Worm (Caenorhabditis elegans) whole organism, L3 larva: ENCODE measurements around the gene ZC239.4.
"Not testable (repeated sequence)": the region's sequence is repeated elsewhere in the genome, so short reads cannot be mapped to it uniquely, and the experiment has no call there.

ENCODE experiments used
- R02D3.7 ChIP-seq: fragments of 150-350 bp; optimal IDR thresholded peaks from 2 replicates; lab custom pipeline; 2014; ENCODE audit warnings: missing biosample characterization, missing genetic modification characterization
- ZK546.5 ChIP-seq: sonication (generic microtip); optimal IDR thresholded peaks from 2 replicates; lab custom pipeline; 2017; ENCODE audit warnings: missing biosample characterization, missing genetic modification characterization
- aly-2 ChIP-seq: fragments of 150-350 bp; optimal IDR thresholded peaks from 2 replicates; lab custom pipeline; 2014; ENCODE audit warnings: missing biosample characterization, missing genetic modification characterization
- ama-1 ChIP-seq: fragments of 150-350 bp; optimal IDR thresholded peaks from 2 replicates; lab custom pipeline; 2018
- ceh-16 ChIP-seq: sonication (generic microtip); optimal IDR thresholded peaks from 2 replicates; lab custom pipeline; 2017; ENCODE audit warnings: missing biosample characterization, missing genetic modification characterization
- ceh-28 ChIP-seq: fragments of 150-350 bp; optimal IDR thresholded peaks from 2 replicates; lab custom pipeline; 2014; ENCODE audit warnings: missing biosample characterization, missing genetic modification reagents, missing genetic modification characterization
- ceh-82 ChIP-seq: fragments of 150-350 bp; optimal IDR thresholded peaks from 2 replicates; lab custom pipeline; 2014; ENCODE audit warnings: missing biosample characterization, missing genetic modification characterization
- daf-12 ChIP-seq: fragments of 150-350 bp; optimal IDR thresholded peaks from 2 replicates; lab custom pipeline; 2014; ENCODE audit warnings: missing biosample characterization, missing genetic modification reagents, missing genetic modification characterization
- egl-27 ChIP-seq: sonication (generic microtip); optimal IDR thresholded peaks from 4 replicates; lab custom pipeline; 2017; ENCODE audit warnings: missing biosample characterization, missing genetic modification reagents, missing genetic modification characterization
- egl-5 ChIP-seq: fragments of 150-350 bp; optimal IDR thresholded peaks from 2 replicates; lab custom pipeline; 2017; ENCODE audit warnings: missing biosample characterization, missing genetic modification reagents, missing genetic modification characterization, inconsistent platforms
- elt-1 ChIP-seq: fragments of 150-350 bp; optimal IDR thresholded peaks from 2 replicates; lab custom pipeline; 2014; ENCODE audit warnings: missing biosample characterization, missing genetic modification characterization
- elt-3 ChIP-seq, 3 experiments: fragments of 150-350 bp in 1 of 3; sonication (generic microtip) in 2 of 3; optimal IDR thresholded peaks; 2 replicates in 2 of 3; 4 replicates in 1 of 3; lab custom pipeline; 2014 to 2017; ENCODE audit warnings: missing biosample characterization in 3 of 3, missing genetic modification characterization in 3 of 3
- eor-1 ChIP-seq, 2 experiments: fragments of 150-350 bp; optimal IDR thresholded peaks; 2 replicates each; lab custom pipeline; 2014 to 2018; ENCODE audit warnings: missing biosample characterization in 2 of 2, missing genetic modification characterization in 2 of 2
- fkh-2 ChIP-seq: fragments of 150-350 bp; optimal IDR thresholded peaks from 2 replicates; lab custom pipeline; 2014; ENCODE audit warnings: missing biosample characterization, missing genetic modification reagents, missing genetic modification characterization
- fos-1 ChIP-seq: fragments of 150-350 bp; optimal IDR thresholded peaks from 2 replicates; lab custom pipeline; 2014; ENCODE audit warnings: missing biosample characterization, missing genetic modification characterization
- jun-1 ChIP-seq: fragments of 150-350 bp; optimal IDR thresholded peaks from 2 replicates; lab custom pipeline; 2014; ENCODE audit warnings: missing biosample characterization, missing genetic modification reagents, missing genetic modification characterization
- lin-15B ChIP-seq: fragments of 150-350 bp; optimal IDR thresholded peaks from 2 replicates; lab custom pipeline; 2014; ENCODE audit warnings: missing biosample characterization, missing genetic modification characterization
- lin-39 ChIP-seq: fragments of 150-350 bp; optimal IDR thresholded peaks from 2 replicates; lab custom pipeline; 2018; ENCODE audit warnings: missing biosample characterization, missing genetic modification reagents, missing genetic modification characterization
- lsy-12 ChIP-seq: sonication (generic microtip); optimal IDR thresholded peaks from 2 replicates; lab custom pipeline; 2016; ENCODE audit warnings: mild to moderate bottlenecking, missing genetic modification characterization, missing compliant biosample characterization
- mdl-1 ChIP-seq: fragments of 150-350 bp; optimal IDR thresholded peaks from 2 replicates; lab custom pipeline; 2014; ENCODE audit warnings: missing biosample characterization, missing genetic modification characterization
- mml-1 ChIP-seq: fragments of 150-350 bp; sonication (generic microtip); optimal IDR thresholded peaks from 3 replicates; lab custom pipeline; 2014; ENCODE audit warnings: missing biosample characterization, missing genetic modification characterization
- nfya-1 ChIP-seq: sonication (generic microtip); optimal IDR thresholded peaks from 2 replicates; lab custom pipeline; 2017; ENCODE audit warnings: missing genetic modification characterization, mild to moderate bottlenecking, missing compliant biosample characterization, antibody characterized with exemption, moderate library complexity; ENCODE audit not compliant: insufficient read depth
- nhr-12 ChIP-seq: fragments of 150-350 bp; optimal IDR thresholded peaks from 2 replicates; lab custom pipeline; 2014; ENCODE audit warnings: missing biosample characterization, missing genetic modification characterization
- nhr-23 ChIP-seq: fragments of 150-350 bp; optimal IDR thresholded peaks from 2 replicates; lab custom pipeline; 2014; ENCODE audit warnings: missing biosample characterization, missing genetic modification reagents, missing genetic modification characterization
- nhr-237 ChIP-seq: fragments of 150-350 bp; optimal IDR thresholded peaks from 2 replicates; lab custom pipeline; 2014; ENCODE audit warnings: missing biosample characterization, missing genetic modification characterization
- nhr-25 ChIP-seq: sonication (generic microtip); optimal IDR thresholded peaks from 2 replicates; lab custom pipeline; 2017; ENCODE audit warnings: missing biosample characterization, missing genetic modification characterization
- nhr-28 ChIP-seq: fragments of 150-350 bp; optimal IDR thresholded peaks from 2 replicates; lab custom pipeline; 2014; ENCODE audit warnings: missing biosample characterization, missing genetic modification characterization
- nhr-43 ChIP-seq: sonication (generic microtip); optimal IDR thresholded peaks from 2 replicates; lab custom pipeline; 2016; ENCODE audit warnings: mild to moderate bottlenecking, missing genetic modification characterization, missing compliant biosample characterization; ENCODE audit not compliant: poor library complexity, severe bottlenecking
- nhr-67 ChIP-seq: fragments of 150-350 bp; optimal IDR thresholded peaks from 2 replicates; lab custom pipeline; 2014; ENCODE audit warnings: missing biosample characterization, missing genetic modification characterization
- nhr-76 ChIP-seq: fragments of 150-350 bp; sonication (generic microtip); optimal IDR thresholded peaks from 5 replicates; lab custom pipeline; 2014; ENCODE audit warnings: missing biosample characterization, missing genetic modification characterization
- nhr-77 ChIP-seq: fragments of 150-350 bp; optimal IDR thresholded peaks from 2 replicates; lab custom pipeline; 2014; ENCODE audit warnings: missing biosample characterization, missing genetic modification characterization
- pha-4 ChIP-seq: fragments of 150-350 bp; optimal IDR thresholded peaks from 2 replicates; lab custom pipeline; 2014; ENCODE audit warnings: missing biosample characterization, missing genetic modification reagents, missing genetic modification characterization
- pqm-1 ChIP-seq: fragments of 150-350 bp; optimal IDR thresholded peaks from 2 replicates; lab custom pipeline; 2017; ENCODE audit warnings: missing biosample characterization, missing genetic modification characterization, inconsistent platforms
- sea-2 ChIP-seq: fragments of 150-350 bp; sonication (generic microtip); optimal IDR thresholded peaks from 4 replicates; lab custom pipeline; 2014; ENCODE audit warnings: missing biosample characterization, missing genetic modification reagents, missing genetic modification characterization
- skn-1 ChIP-seq: fragments of 150-350 bp; optimal IDR thresholded peaks from 2 replicates; lab custom pipeline; 2014; ENCODE audit warnings: missing biosample characterization, missing genetic modification characterization
- snpc-4 ChIP-seq: fragments of 150-350 bp; optimal IDR thresholded peaks from 2 replicates; lab custom pipeline; 2014; ENCODE audit warnings: missing biosample characterization, missing genetic modification characterization
- tbx-2 ChIP-seq: sonication (generic microtip); optimal IDR thresholded peaks from 2 replicates; lab custom pipeline; 2016; ENCODE audit warnings: mild to moderate bottlenecking, missing genetic modification characterization, missing compliant biosample characterization
- unc-62 ChIP-seq: fragments of 150-350 bp; sonication (generic microtip); optimal IDR thresholded peaks from 4 replicates; lab custom pipeline; 2014; ENCODE audit warnings: missing biosample characterization, missing genetic modification reagents, missing genetic modification characterization
- zag-1 ChIP-seq: fragments of 150-350 bp; optimal IDR thresholded peaks from 2 replicates; lab custom pipeline; 2014; ENCODE audit warnings: missing biosample characterization, missing genetic modification characterization
- ztf-11 ChIP-seq: fragments of 150-350 bp; optimal IDR thresholded peaks from 2 replicates; lab custom pipeline; 2014; ENCODE audit warnings: missing biosample characterization, missing genetic modification characterization
- ztf-4 ChIP-seq: fragments of 150-350 bp; optimal IDR thresholded peaks from 2 replicates; lab custom pipeline; 2014; ENCODE audit warnings: missing biosample characterization, missing genetic modification characterization

Gene ZC239.4

ce11 chrII:3198998-3199397 is 15.0 kb upstream of the ZC239.4 start, which contains the start of gene sri-51:
Gene sri-51, minus strand, starts transcription at chrII:3199098.
- TF ChIP-seq mdl-1 = no peak
- no peak for TF ChIP-seq ceh-82 (tag; lab: Kevin White, UChicago)
- TF ChIP-seq fkh-2 (tag; lab: Kevin White, UChicago) = no peak
- TF ChIP-seq mml-1 (tag; lab: Kevin White, UChicago) = no peak
- no peak for TF ChIP-seq ztf-11
- no peak for TF ChIP-seq lin-15B (tag; lab: Kevin White, UChicago)
- TF ChIP-seq ceh-16 (tag; lab: Kevin White, UChicago) = no peak
- no peak for TF ChIP-seq sea-2
- no peak for TF ChIP-seq aly-2 (tag; lab: Kevin White, UChicago)
- no peak for TF ChIP-seq R02D3.7 (tag; lab: Kevin White, UChicago)
- TF ChIP-seq nhr-77 (tag; lab: Kevin White, UChicago) = no peak
- TF ChIP-seq jun-1 (tag; lab: Kevin White, UChicago) = no peak
- no peak for TF ChIP-seq tbx-2 (tag; lab: Kevin White, UChicago)
- no peak for TF ChIP-seq egl-27 (tag; lab: Kevin White, UChicago)
- no peak for TF ChIP-seq unc-62 (GFP tag; lab: Kevin White, UChicago)
- no peak for TF ChIP-seq pha-4

ce11 chrII:3201242-3201641 is 12.8 kb upstream of the ZC239.4 start, which contains the start of gene sri-48:
Gene sri-48, minus strand, starts transcription at chrII:3201342.
- not testable (repeated sequence) for TF ChIP-seq nhr-25 (tag; lab: Kevin White, UChicago); mml-1 (tag; lab: Kevin White, UChicago); nhr-67

- TF ChIP-seq mdl-1 = no peak
- no peak for TF ChIP-seq nhr-23 (tag; lab: Kevin White, UChicago)
- no peak for TF ChIP-seq nhr-76 (tag; lab: Kevin White, UChicago)
- no peak for TF ChIP-seq sea-2
- no peak for TF ChIP-seq snpc-4 (tag; lab: Kevin White, UChicago)
- TF ChIP-seq, all 47 proteins: peak for 0
Observed at ce11 chrII:3202519-3202918, 11.5 kb upstream of the ZC239.4 start, which contains the start of gene sri-53. Gene sri-53, minus strand, starts transcription at chrII:3202619.

ce11 chrII:3203415-3203814 is 10.6 kb upstream of the ZC239.4 start, which contains the start of gene sri-50:
Gene sri-50, plus strand, starts transcription at chrII:3203715.
- TF ChIP-seq jun-1 (tag; lab: Kevin White, UChicago) (no peak), nhr-28 (tag; lab: Kevin White, UChicago) (no peak), nhr-67 (no peak)
- TF ChIP-seq, all 47 proteins: peak for 0

- TF ChIP-seq elt-3 (tag; optimal IDR thresholded peaks at IDR 0.05; lab: Kevin White, UChicago) (no peak), ztf-4 (tag; lab: Kevin White, UChicago) (no peak), ztf-11 (no peak), ceh-82 (tag; lab: Kevin White, UChicago) (no peak), pha-4 (no peak), mml-1 (tag; lab: Kevin White, UChicago) (no peak), snpc-4 (tag; lab: Kevin White, UChicago) (no peak), nhr-77 (tag; lab: Kevin White, UChicago) (no peak), fos-1 (tag; lab: Kevin White, UChicago) (no peak), nhr-28 (tag; lab: Kevin White, UChicago) (no peak), nhr-67 (no peak), lsy-12 (tag; lab: Kevin White, UChicago) (no peak), R02D3.7 (tag; lab: Kevin White, UChicago) (no peak), nhr-12 (tag; lab: Kevin White, UChicago) (no peak), nhr-237 (no peak), skn-1 (tag; lab: Kevin White, UChicago) (no peak), nhr-76 (tag; lab: Kevin White, UChicago) (no peak), fkh-2 (tag; lab: Kevin White, UChicago) (no peak), elt-1 (tag; lab: Kevin White, UChicago) (no peak)
- TF ChIP-seq, all 47 proteins: peak for 0
Observed at ce11 chrII:3206423-3206989, 7.5 kb upstream of the ZC239.4 start, which contains the start of the genes ZC239.20 and ZC239.21. Gene ZC239.20, minus strand, starts transcription at chrII:3206523. Gene ZC239.21, plus strand, starts transcription at chrII:3206939.

- TF ChIP-seq snpc-4 (tag; lab: Kevin White, UChicago) (no peak), lin-39 (no peak), lin-15B (tag; lab: Kevin White, UChicago) (no peak), fkh-2 (tag; lab: Kevin White, UChicago) (no peak), nfya-1 (tag; lab: Kevin White, UChicago) (no peak), zag-1 (no peak), egl-5 (no peak), egl-27 (tag; lab: Kevin White, UChicago) (no peak), ZK546.5 (tag; lab: Kevin White, UChicago) (no peak), ceh-16 (tag; lab: Kevin White, UChicago) (no peak), ama-1 (lab: Kevin White, UChicago) (no peak), nhr-43 (no peak), ceh-28 (tag; lab: Kevin White, UChicago) (no peak), pqm-1 (no peak), daf-12 (no peak), pha-4 (no peak), nhr-25 (tag; lab: Kevin White, UChicago) (no peak), eor-1 (tag; optimal IDR thresholded peaks at IDR 0.05; lab: Kevin White, UChicago) (no peak)
Observed at ce11 chrII:3208679-3209078, 5.3 kb upstream of the ZC239.4 start, which contains the start of gene sdz-35. Gene sdz-35, minus strand, starts transcription at chrII:3208779.
